Fruit fly (Drosophila melanogaster) whole organism, embryonic: ENCODE results near the gene Duox.

ENCODE experiments used
- ATbp ChIP-seq: fragments of 200-800 bp; sonication (Bioruptor generic); optimal IDR thresholded peaks from 2 replicates; lab custom pipeline; 2017; ENCODE audit warnings: missing biosample characterization, mild to moderate bottlenecking, missing genetic modification characterization, missing genetic modification reagents
- Aef1 ChIP-seq: fragments of 200-800 bp; sonication (Bioruptor generic); IDR thresholded peaks from 3 replicates; pipeline ENCODE4 v1.3.6; 2022; ENCODE audit warnings: missing biosample characterization, missing genetic modification characterization
- CG10209 ChIP-seq: fragments of 200-800 bp; sonication (Bioruptor generic); optimal IDR thresholded peaks from 3 replicates; lab custom pipeline; 2017; ENCODE audit warnings: missing biosample characterization, mild to moderate bottlenecking, missing genetic modification characterization, missing genetic modification reagents
- CG10462 ChIP-seq: fragments of 200-800 bp; sonication (Bioruptor generic); optimal IDR thresholded peaks from 2 replicates; lab custom pipeline; 2016; ENCODE audit warnings: missing biosample characterization, missing genetic modification characterization
- CG10543 ChIP-seq: fragments of 200-800 bp; sonication (Bioruptor generic); optimal IDR thresholded peaks from 3 replicates; lab custom pipeline; 2017; ENCODE audit warnings: missing biosample characterization, mild to moderate bottlenecking, missing genetic modification characterization, moderate library complexity
- CG11247 ChIP-seq: fragments of 200-800 bp; sonication (Bioruptor generic); IDR thresholded peaks from 2 replicates; pipeline ENCODE4 v1.3.6; 2022; ENCODE audit warnings: missing biosample characterization, missing genetic modification characterization
- CG11695 ChIP-seq: fragments of 200-800 bp; sonication (Bioruptor generic); IDR thresholded peaks from 3 replicates; pipeline ENCODE4 v1.3.6; 2022; ENCODE audit warnings: missing biosample characterization, missing genetic modification characterization
- CG13424 ChIP-seq: fragments of 200-800 bp; sonication (Bioruptor generic); optimal IDR thresholded peaks from 2 replicates; lab custom pipeline; 2019; ENCODE audit warnings: missing biosample characterization, mild to moderate bottlenecking, missing genetic modification characterization, moderate library complexity
- CG17912 ChIP-seq: fragments of 200-800 bp; sonication (Bioruptor generic); optimal IDR thresholded peaks from 2 replicates; lab custom pipeline; 2018; ENCODE audit warnings: missing biosample characterization, mild to moderate bottlenecking, missing genetic modification characterization
- CG2129 ChIP-seq: fragments of 200-800 bp; sonication (Bioruptor generic); IDR thresholded peaks from 2 replicates; pipeline ENCODE4 v1.3.6; 2022; ENCODE audit warnings: missing biosample characterization, missing genetic modification characterization; ENCODE audit not compliant: partially characterized antibody
- CG2712 ChIP-seq: fragments of 200-800 bp; optimal IDR thresholded peaks from 3 replicates; lab custom pipeline; 2019; ENCODE audit warnings: missing biosample characterization, mild to moderate bottlenecking, missing genetic modification characterization, moderate library complexity
- CG31388 ChIP-seq: fragments of 200-800 bp; sonication (Bioruptor generic); optimal IDR thresholded peaks from 2 replicates; lab custom pipeline; 2016; ENCODE audit warnings: missing biosample characterization, missing genetic modification characterization
- CG32772 ChIP-seq: fragments of 200-800 bp; sonication (Bioruptor generic); IDR thresholded peaks from 2 replicates; pipeline ENCODE4 v1.3.6; 2022; ENCODE audit warnings: missing biosample characterization, missing genetic modification characterization
- CG3726 ChIP-seq: fragments of 200-800 bp; sonication (Bioruptor generic); IDR thresholded peaks from 3 replicates; pipeline ENCODE4, ENCODE4 v1.3.6; 2022; ENCODE audit warnings: missing biosample characterization, missing genetic modification characterization
- CG4360 ChIP-seq: fragments of 200-800 bp; sonication (Bioruptor generic); IDR thresholded peaks from 2 replicates; pipeline ENCODE4 v1.3.6; 2022; ENCODE audit warnings: missing biosample characterization, missing genetic modification characterization
- CG43689 ChIP-seq: fragments of 200-800 bp; sonication (Bioruptor generic); IDR thresholded peaks from 2 replicates; pipeline ENCODE4 v1.3.6; 2022; ENCODE audit warnings: missing biosample characterization, missing genetic modification characterization
- CG6765 ChIP-seq: fragments of 200-800 bp; sonication (Bioruptor generic); optimal IDR thresholded peaks from 3 replicates; lab custom pipeline; 2017; ENCODE audit warnings: missing biosample characterization, mild to moderate bottlenecking, missing genetic modification characterization
- CG7372 ChIP-seq: fragments of 200-800 bp; sonication (Bioruptor generic); IDR thresholded peaks from 2 replicates; pipeline ENCODE4 v1.3.6; 2022; ENCODE audit warnings: missing biosample characterization, missing genetic modification characterization
- CG9932 ChIP-seq: fragments of 200-800 bp; sonication (Bioruptor generic); IDR thresholded peaks from 2 replicates; pipeline ENCODE4 v1.3.6; 2022; ENCODE audit warnings: missing biosample characterization, missing genetic modification characterization
- D ChIP-seq, 2 experiments: fragments of 200-800 bp in 1 of 2; fragments of >200 bp in 1 of 2; sonication (Bioruptor generic) in 1 of 2; optimal IDR thresholded peaks; 2 replicates in 1 of 2; 3 replicates in 1 of 2; lab custom pipeline; 2017; ENCODE audit warnings: mild to moderate bottlenecking in 1 of 2, missing biosample characterization in 1 of 2, missing genetic modification characterization in 1 of 2, missing genetic modification reagents in 1 of 2
- Doc3 ChIP-seq: fragments of 200-800 bp; sonication (Bioruptor generic); IDR thresholded peaks from 3 replicates; pipeline ENCODE4 v1.3.6; 2022; ENCODE audit warnings: missing biosample characterization, missing genetic modification characterization; ENCODE audit not compliant: partially characterized antibody
- E2f2 ChIP-seq: fragments of 200-800 bp; sonication (Bioruptor generic); IDR thresholded peaks from 2 replicates; pipeline ENCODE4 v1.3.6; 2022; ENCODE audit warnings: missing biosample characterization, missing genetic modification characterization
- HLH54F ChIP-seq: fragments of 200-800 bp; sonication (Bioruptor generic); optimal IDR thresholded peaks from 3 replicates; lab custom pipeline; 2016; ENCODE audit warnings: missing biosample characterization, missing genetic modification characterization
- HLHmδ ChIP-seq: fragments of 200-800 bp; sonication (Bioruptor generic); optimal IDR thresholded peaks from 2 replicates; lab custom pipeline; 2018; ENCODE audit warnings: missing biosample characterization, mild to moderate bottlenecking, missing genetic modification characterization, moderate library complexity
- Max ChIP-seq: fragments of 200-800 bp; sonication (Bioruptor generic); optimal IDR thresholded peaks from 2 replicates; lab custom pipeline; 2016; ENCODE audit warnings: missing biosample characterization, mild to moderate bottlenecking, missing genetic modification characterization
- Neu2 ChIP-seq: fragments of 200-800 bp; sonication (Bioruptor generic); optimal IDR thresholded peaks from 3 replicates; lab custom pipeline; 2016; ENCODE audit warnings: missing biosample characterization, missing genetic modification characterization, borderline replicate concordance
- Ssrp ChIP-seq: fragments of 200-800 bp; sonication (Bioruptor generic); optimal IDR thresholded peaks from 2 replicates; lab custom pipeline; 2018; ENCODE audit warnings: missing biosample characterization, mild to moderate bottlenecking, missing genetic modification characterization, moderate library complexity
- Vsx1 ChIP-seq: fragments of 200-800 bp; sonication (Bioruptor generic); optimal IDR thresholded peaks from 2 replicates; lab custom pipeline; 2017; ENCODE audit warnings: missing biosample characterization, mild to moderate bottlenecking, missing genetic modification characterization, missing genetic modification reagents
- bowl ChIP-seq: fragments of 200-800 bp; sonication (Bioruptor generic); IDR thresholded peaks from 2 replicates; pipeline ENCODE4 v1.3.6; 2022; ENCODE audit warnings: missing biosample characterization, missing genetic modification characterization
- crp ChIP-seq, 2 experiments: fragments of 200-800 bp; sonication (Bioruptor generic); optimal IDR thresholded peaks; 2 replicates in 1 of 2; 3 replicates in 1 of 2; lab custom pipeline; 2017; ENCODE audit warnings: missing biosample characterization in 2 of 2, missing genetic modification characterization in 2 of 2, mild to moderate bottlenecking in 1 of 2, moderate library complexity in 1 of 2
- dpn ChIP-seq, 2 experiments: fragments of 200-800 bp; sonication (Bioruptor generic); optimal IDR thresholded peaks; 3 replicates each; lab custom pipeline; 2016; ENCODE audit warnings: missing biosample characterization in 2 of 2, missing genetic modification characterization in 2 of 2
- en ChIP-seq: fragments of 200-800 bp; sonication (Bioruptor generic); optimal IDR thresholded peaks from 2 replicates; lab custom pipeline; 2016; ENCODE audit warnings: missing biosample characterization, missing genetic modification characterization
- gsb-n ChIP-seq: fragments of 200-800 bp; sonication (Bioruptor generic); optimal IDR thresholded peaks from 3 replicates; lab custom pipeline; 2018; ENCODE audit warnings: missing biosample characterization, mild to moderate bottlenecking, missing genetic modification characterization
- h ChIP-seq: fragments of >200 bp; optimal IDR thresholded peaks from 2 replicates; lab custom pipeline; 2017
- hb ChIP-seq: fragments of 200-800 bp; sonication (Bioruptor generic); IDR thresholded peaks from 3 replicates; pipeline ENCODE4 v1.3.6; 2022; ENCODE audit warnings: missing biosample characterization, missing genetic modification characterization; ENCODE audit not compliant: partially characterized antibody
- kah ChIP-seq: fragments of 200-800 bp; sonication (Bioruptor generic); optimal IDR thresholded peaks from 2 replicates; lab custom pipeline; 2018; ENCODE audit warnings: missing biosample characterization, mild to moderate bottlenecking, missing genetic modification characterization
- lola ChIP-seq, 3 experiments: fragments of >200 bp in 2 of 3; fragments of 200-800 bp in 1 of 3; sonication (Bioruptor generic) in 1 of 3; optimal IDR thresholded peaks; 2 replicates each; lab custom pipeline; 2017 to 2019; ENCODE audit warnings: missing biosample characterization in 3 of 3, missing genetic modification characterization in 3 of 3, mild to moderate bottlenecking in 1 of 3, moderate library complexity in 1 of 3
- pros ChIP-seq: fragments of 200-800 bp; sonication (Bioruptor generic); optimal IDR thresholded peaks from 3 replicates; lab custom pipeline; 2019; ENCODE audit warnings: missing biosample characterization, mild to moderate bottlenecking, missing genetic modification characterization, moderate library complexity
- schlank ChIP-seq: fragments of 200-800 bp; sonication (Bioruptor generic); optimal IDR thresholded peaks from 2 replicates; lab custom pipeline; 2018; ENCODE audit warnings: missing biosample characterization, mild to moderate bottlenecking, missing genetic modification characterization
- sd ChIP-seq: fragments of 200-800 bp; sonication (Bioruptor generic); optimal IDR thresholded peaks from 3 replicates; lab custom pipeline; 2018; ENCODE audit warnings: missing biosample characterization, mild to moderate bottlenecking, missing genetic modification characterization, moderate library complexity
- sens ChIP-seq: fragments of 200-800 bp; sonication (Bioruptor generic); peaks from one replicate; lab custom pipeline; 2016; ENCODE audit warnings: missing biosample characterization, missing genetic modification characterization
- shn ChIP-seq: fragments of 200-800 bp; sonication (Bioruptor generic); optimal IDR thresholded peaks from 3 replicates; lab custom pipeline; 2016; ENCODE audit warnings: missing biosample characterization, missing genetic modification characterization
- sima ChIP-seq: fragments of 200-800 bp; sonication (Bioruptor generic); optimal IDR thresholded peaks from 2 replicates; lab custom pipeline; 2016; ENCODE audit warnings: missing biosample characterization, missing genetic modification characterization
- slou ChIP-seq: fragments of 200-800 bp; sonication (Bioruptor generic); optimal IDR thresholded peaks from 3 replicates; lab custom pipeline; 2016; ENCODE audit warnings: missing biosample characterization, missing genetic modification characterization
- sqz ChIP-seq: fragments of 200-800 bp; sonication (Bioruptor generic); optimal IDR thresholded peaks from 3 replicates; lab custom pipeline; 2018; ENCODE audit warnings: missing biosample characterization, mild to moderate bottlenecking, missing genetic modification characterization
- twi ChIP-seq: fragments of 200-800 bp; optimal IDR thresholded peaks from 2 replicates; lab custom pipeline; 2019; ENCODE audit warnings: missing biosample characterization, mild to moderate bottlenecking, missing genetic modification characterization, moderate library complexity

The Duox gene

DNA sequence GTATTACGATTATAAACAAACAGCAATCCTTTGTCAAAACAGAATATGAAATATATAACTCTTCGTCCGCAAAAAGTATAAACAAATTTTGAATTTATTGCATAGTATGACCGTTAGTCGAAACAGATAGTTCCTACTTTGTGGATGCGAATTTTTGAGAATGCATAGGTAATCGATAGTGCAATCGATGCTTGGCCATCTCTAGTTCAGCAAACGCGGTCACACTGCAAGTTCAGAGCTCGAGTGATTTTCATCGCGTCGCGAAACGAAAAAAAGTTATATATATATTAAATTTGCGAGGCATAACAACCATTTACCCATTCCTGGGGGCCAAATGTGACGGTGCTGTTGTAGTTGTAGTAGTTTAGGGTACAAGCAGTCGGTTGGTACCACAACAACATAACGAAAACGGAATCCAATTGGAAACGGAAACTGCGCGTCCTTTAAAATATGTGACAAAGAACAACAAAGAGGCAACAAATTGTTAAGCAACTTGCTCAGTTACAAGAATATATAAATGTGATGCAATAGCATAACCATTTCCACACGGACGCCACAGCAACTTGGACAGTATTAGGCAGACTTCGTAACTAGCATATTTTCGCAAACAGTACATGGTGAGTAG is 27.0 kb upstream of the Duox start, which contains the start of gene CG2991 (continued):
- TF ChIP-seq twi (tag; lab: Kevin White, UChicago) (no peak), CG43689 (no peak), en (no peak), CG4360 (GFP tag; lab: Robert Waterston, UW) (no peak; the same call in 1 of the 2 replicates), sqz (GFP tag; lab: Kevin White, UChicago) (no peak), CG3726 (GFP tag; lab: Robert Waterston, UW) (no peak), CG11247 (GFP tag; lab: Robert Waterston, UW) (no peak), CG9932 (GFP tag; lab: Robert Waterston, UW) (peak; percentile 48), HLH54F (GFP tag; lab: Kevin White, UChicago) (peak; percentile 16), schlank (no peak), dpn (GFP tag; optimal IDR thresholded peaks at IDR 0.05; lab: Kevin White, UChicago) (peak in 1 of 2 experiments; percentile 22), sima (GFP tag; lab: Kevin White, UChicago) (no peak), CG2129 (GFP tag; lab: Robert Waterston, UW) (peak; percentile 38; the same call in 1 of the 2 replicates), ATbp (GFP tag; lab: Kevin White, UChicago) (no peak)

dm6 chr2L:2855773-2856615 is 25.9 kb upstream of the Duox start, which contains the start of the genes CG3104 and RpS21:
Gene CG3104 (minus strand): TSS chr2L:2855778.
Gene RpS21 (plus strand): TSS chr2L:2856070.
- TF ChIP-seq slou (GFP tag; lab: Kevin White, UChicago) (peak; percentile 82), CG11695 (GFP tag; lab: Robert Waterston, UW) (no peak), CG10209 (GFP tag; lab: Kevin White, UChicago) (peak; percentile 87), gsb-n (tag; lab: Kevin White, UChicago) (peak; percentile 76), Aef1 (GFP tag; lab: Robert Waterston, UW) (peak; percentile 88), CG10462 (GFP tag; lab: Kevin White, UChicago) (peak; percentile 25), CG6765 (peak; percentile 92), shn (peak; percentile 81), crp (GFP tag; optimal IDR thresholded peaks at IDR 0.05; lab: Kevin White, UChicago) (peak; percentile 2 to 80), CG10543 (GFP tag; lab: Kevin White, UChicago) (peak; percentile 95), CG7372 (GFP tag; lab: Robert Waterston, UW) (peak; percentile 88), CG2712 (peak; percentile 83), kah (GFP tag; lab: Kevin White, UChicago) (peak; percentile 58), HLHmδ (GFP tag; lab: Kevin White, UChicago) (peak; percentile 97), Vsx1 (GFP tag; lab: Kevin White, UChicago) (peak; percentile 74), pros (GFP tag; lab: Kevin White, UChicago) (no peak), E2f2 (GFP tag; lab: Robert Waterston, UW) (peak; percentile 88), Ssrp (tag; lab: Kevin White, UChicago) (peak; percentile 66), lola (GFP tag; optimal IDR thresholded peaks at IDR 0.05; lab: Kevin White, UChicago) (peak in 1 of 3 experiments; percentile 71), D (optimal IDR thresholded peaks at IDR 0.05; lab: Kevin White, UChicago) (no peak), D (GFP tag; optimal IDR thresholded peaks at IDR 0.05; lab: Kevin White, UChicago) (peak; percentile 77), hb (GFP tag; lab: Robert Waterston, UW) (no peak), Neu2 (GFP tag; lab: Kevin White, UChicago) (no peak), sens (peak; percentile 96), sd (tag; lab: Kevin White, UChicago) (peak; percentile 55), CG17912 (GFP tag; lab: Kevin White, UChicago) (peak; percentile 92), bowl (peak; percentile 72; the same call in 1 of the 2 replicates), Doc3 (GFP tag; lab: Robert Waterston, UW) (no peak), CG31388 (GFP tag; lab: Kevin White, UChicago) (peak; percentile 74), CG32772 (GFP tag; lab: Robert Waterston, UW) (peak; percentile 88), Max (GFP tag; lab: Kevin White, UChicago) (peak; percentile 89), CG13424 (tag; lab: Kevin White, UChicago) (peak; percentile 79), h (lab: Kevin White, UChicago) (no peak)
